Worm (Caenorhabditis elegans) whole organism, early embryonic: ENCODE results near the gene npr-10.

Experiments
- B0310.2 ChIP-seq: sonication (generic microtip); optimal IDR thresholded peaks from 2 replicates; lab custom pipeline; 2016; ENCODE audit warnings: mild to moderate bottlenecking, missing genetic modification characterization, missing compliant biosample characterization
- F13C5.2 ChIP-seq: sonication (generic microtip); optimal IDR thresholded peaks from 2 replicates; lab custom pipeline; 2017; ENCODE audit warnings: mild to moderate bottlenecking, missing genetic modification characterization, inconsistent platforms, missing compliant biosample characterization
- aly-1 ChIP-seq: sonication (generic microtip); optimal IDR thresholded peaks from 2 replicates; lab custom pipeline; 2016; ENCODE audit warnings: missing genetic modification characterization, missing compliant biosample characterization
- ama-1 ChIP-seq: fragments of 150-350 bp; optimal IDR thresholded peaks from 2 replicates; lab custom pipeline; 2014
- ceh-13 ChIP-seq: fragments of 200-800 bp; sonication (Bioruptor generic); optimal IDR thresholded peaks from 2 replicates; lab custom pipeline; 2018; ENCODE audit warnings: mild to moderate bottlenecking, missing genetic modification characterization, missing compliant biosample characterization
- ceh-36 ChIP-seq: sonication (generic microtip); optimal IDR thresholded peaks from 2 replicates; lab custom pipeline; 2016; ENCODE audit warnings: missing genetic modification characterization, inconsistent platforms, missing compliant biosample characterization
- ets-7 ChIP-seq: sonication (generic microtip); optimal IDR thresholded peaks from 2 replicates; lab custom pipeline; 2016; ENCODE audit warnings: missing genotype, missing genetic modification characterization, missing compliant biosample characterization
- flt-1 ChIP-seq: fragments of 200-800 bp; sonication (Bioruptor generic); IDR thresholded peaks from 2 replicates; pipeline ENCODE4 v1.3.6; 2022; ENCODE audit warnings: missing genetic modification characterization, missing compliant biosample characterization
- hmbx-1 ChIP-seq: sonication (generic microtip); optimal IDR thresholded peaks from 2 replicates; lab custom pipeline; 2016; ENCODE audit warnings: mild to moderate bottlenecking, missing genetic modification characterization, missing compliant biosample characterization
- hmg-4 ChIP-seq: fragments of 200-800 bp; sonication (Bioruptor generic); optimal IDR thresholded peaks from 2 replicates; lab custom pipeline; 2018; ENCODE audit warnings: mild to moderate bottlenecking, missing genetic modification characterization, missing compliant biosample characterization
- hnd-1 ChIP-seq: sonication (generic microtip); optimal IDR thresholded peaks from 2 replicates; lab custom pipeline; 2016; ENCODE audit warnings: missing genetic modification characterization, missing compliant biosample characterization
- pes-1 ChIP-seq: fragments of 200-800 bp; sonication (Bioruptor generic); IDR thresholded peaks from 2 replicates; pipeline ENCODE4 v1.3.6; 2022; ENCODE audit warnings: missing genetic modification reagents, missing genetic modification characterization, missing compliant biosample characterization
- scrt-1 ChIP-seq: fragments of 200-800 bp; sonication (Bioruptor generic); IDR thresholded peaks from 2 replicates; pipeline ENCODE4 v1.3.6; 2022; ENCODE audit warnings: missing genetic modification characterization, missing compliant biosample characterization
- sea-1 ChIP-seq: fragments of 200-800 bp; sonication (Bioruptor generic); conservative IDR thresholded peaks from 2 replicates; pipeline ENCODE4 v1.3.6; 2022; ENCODE audit warnings: missing genetic modification characterization, missing compliant biosample characterization
- tbx-11 ChIP-seq: fragments of 200-800 bp; sonication (Bioruptor generic); IDR thresholded peaks from 2 replicates; pipeline ENCODE4 v1.3.6; 2022; ENCODE audit warnings: missing genetic modification characterization, missing compliant biosample characterization
- tbx-37 ChIP-seq: fragments of 200-800 bp; sonication (Bioruptor generic); conservative IDR thresholded peaks from 2 replicates; pipeline ENCODE4 v1.3.6; 2022; ENCODE audit warnings: missing genetic modification reagents, missing genetic modification characterization, missing compliant biosample characterization
- tra-4 ChIP-seq: sonication (generic microtip); optimal IDR thresholded peaks from 2 replicates; lab custom pipeline; 2017; ENCODE audit warnings: missing genetic modification characterization, missing compliant biosample characterization

The npr-10 gene

DNA sequence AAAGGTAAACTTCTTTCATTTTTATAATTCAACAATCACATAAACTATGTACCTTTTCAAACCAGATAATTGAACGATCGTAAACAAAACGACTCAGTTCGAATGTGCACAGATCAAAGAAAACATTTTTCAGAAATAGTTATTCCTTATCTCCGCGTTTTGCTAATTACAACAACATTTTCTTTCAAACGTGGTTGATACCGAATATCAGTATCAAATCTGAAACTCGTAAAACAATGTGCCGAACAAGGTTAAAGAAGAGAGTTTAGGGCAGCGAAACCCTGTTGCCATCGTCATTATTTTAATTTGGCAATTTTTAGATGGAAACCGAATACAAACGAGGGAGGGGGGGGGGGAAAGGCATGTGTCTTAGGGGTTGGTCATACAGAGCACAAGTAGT lies 51.1 kb downstream of the npr-10 start, which contains the start of gene scav-4:
Gene scav-4 (plus strand): TSS at position 383 of the 400 bp plus-strand sequence.
- no peak for TF ChIP-seq ama-1 (lab: Kevin White, UChicago)
- no peak for TF ChIP-seq tra-4 (tag; lab: Kevin White, UChicago)
- no peak for TF ChIP-seq hmbx-1 (tag; lab: Kevin White, UChicago)
- no peak for TF ChIP-seq hnd-1 (tag; lab: Kevin White, UChicago)
- TF ChIP-seq ets-7 (tag; lab: Kevin White, UChicago): no peak
- no peak for TF ChIP-seq scrt-1
- no peak for TF ChIP-seq ceh-36 (tag; lab: Kevin White, UChicago)
- TF ChIP-seq flt-1 (GFP tag; lab: Robert Waterston, UW): no peak
- TF ChIP-seq sea-1 (GFP tag; lab: Robert Waterston, UW): no peak
- TF ChIP-seq pes-1 (GFP tag; lab: Robert Waterston, UW): no peak
- TF ChIP-seq tbx-11 (GFP tag; lab: Robert Waterston, UW): no peak
- TF ChIP-seq B0310.2: no peak
- TF ChIP-seq hmg-4 (GFP tag; lab: Kevin White, UChicago): no peak
- no peak for TF ChIP-seq tbx-37

DNA sequence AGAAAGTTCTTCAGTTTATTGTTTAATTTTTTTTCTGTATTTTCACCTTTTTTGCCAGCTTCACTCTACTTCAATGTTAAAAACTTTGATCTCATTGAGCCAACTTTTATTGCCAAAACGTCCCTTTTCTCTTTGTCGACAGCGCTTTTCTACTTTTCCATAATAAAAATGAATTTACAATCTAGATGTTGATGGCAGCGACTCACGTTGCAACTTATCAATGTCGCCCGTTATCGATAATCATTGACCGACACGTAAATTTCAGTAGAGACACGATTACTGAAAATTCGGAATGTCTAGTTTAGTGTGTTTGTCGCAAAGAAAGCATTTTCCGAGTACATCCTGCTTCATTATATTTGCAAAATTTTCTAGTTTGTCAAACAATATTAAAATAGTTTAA lies 52.8 kb downstream of the npr-10 start:
- TF ChIP-seq sea-1 (GFP tag; lab: Robert Waterston, UW) (no peak), pes-1 (GFP tag; lab: Robert Waterston, UW) (no peak), tbx-11 (GFP tag; lab: Robert Waterston, UW) (no peak), F13C5.2 (tag; lab: Kevin White, UChicago) (no peak), B0310.2 (no peak), flt-1 (GFP tag; lab: Robert Waterston, UW) (no peak), hmbx-1 (tag; lab: Kevin White, UChicago) (no peak), hnd-1 (tag; lab: Kevin White, UChicago) (no peak), ets-7 (tag; lab: Kevin White, UChicago) (no peak), tbx-37 (no peak), aly-1 (tag; lab: Kevin White, UChicago) (no peak), ceh-13 (GFP tag; lab: Kevin White, UChicago) (no peak), tra-4 (tag; lab: Kevin White, UChicago) (no peak), hmg-4 (GFP tag; lab: Kevin White, UChicago) (no peak), ceh-36 (tag; lab: Kevin White, UChicago) (no peak), scrt-1 (no peak), ama-1 (lab: Kevin White, UChicago) (no peak)

DNA sequence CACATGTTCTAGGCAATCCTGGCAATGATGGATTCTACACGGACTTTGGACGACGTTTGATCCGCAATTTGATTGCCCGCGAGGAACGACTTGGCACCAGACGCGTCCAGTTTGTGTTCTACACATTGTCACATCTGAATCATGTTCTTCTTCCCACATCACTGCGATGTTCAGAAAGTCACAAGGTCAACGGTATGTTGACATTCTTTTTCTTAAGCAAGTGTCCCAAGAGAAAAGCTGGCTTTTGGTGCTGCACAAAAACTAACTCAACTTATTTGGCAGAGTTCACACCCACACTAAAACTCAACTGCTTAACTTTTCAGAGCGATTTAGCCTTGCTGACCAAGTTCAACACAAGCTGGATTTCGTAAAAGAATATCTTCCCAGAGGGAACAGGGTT lies 53.9 kb downstream of the npr-10 start:
- TF ChIP-seq aly-1 (tag; lab: Kevin White, UChicago) (no peak), ceh-13 (GFP tag; lab: Kevin White, UChicago) (no peak), tbx-37 (no peak), F13C5.2 (tag; lab: Kevin White, UChicago) (no peak), ets-7 (tag; lab: Kevin White, UChicago) (no peak), ceh-36 (tag; lab: Kevin White, UChicago) (no peak), tra-4 (tag; lab: Kevin White, UChicago) (no peak), flt-1 (GFP tag; lab: Robert Waterston, UW) (no peak), hnd-1 (tag; lab: Kevin White, UChicago) (no peak), pes-1 (GFP tag; lab: Robert Waterston, UW) (no peak), hmg-4 (GFP tag; lab: Kevin White, UChicago) (no peak), ama-1 (lab: Kevin White, UChicago) (no peak), hmbx-1 (tag; lab: Kevin White, UChicago) (no peak), scrt-1 (no peak)

DNA sequence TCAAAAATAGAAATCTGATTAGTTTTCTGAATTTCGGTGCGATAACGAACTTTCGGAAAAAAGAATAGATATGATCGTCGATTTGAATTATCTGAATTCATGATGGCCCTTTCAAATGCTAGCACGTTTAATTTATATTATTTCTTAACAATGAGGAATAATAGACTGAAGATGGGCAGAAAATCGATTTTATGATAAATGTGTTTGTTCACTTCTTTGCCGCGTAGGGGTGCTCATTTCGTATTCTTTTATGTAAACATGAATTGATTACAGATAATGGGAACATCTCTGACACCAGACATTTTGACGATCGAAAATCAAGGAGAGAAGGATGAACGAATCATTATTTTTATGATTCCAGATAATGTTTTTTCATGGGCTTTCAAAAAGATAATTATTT lies 55.1 kb downstream of the npr-10 start, which contains the start of gene F11C1.9:
Gene F11C1.9 (minus strand): TSS at position 101 of the 400 bp plus-strand sequence.
- TF ChIP-seq hmbx-1 (tag; lab: Kevin White, UChicago) (no peak), ceh-36 (tag; lab: Kevin White, UChicago) (no peak), hnd-1 (tag; lab: Kevin White, UChicago) (no peak), tbx-11 (GFP tag; lab: Robert Waterston, UW) (no peak), pes-1 (GFP tag; lab: Robert Waterston, UW) (no peak), aly-1 (tag; lab: Kevin White, UChicago) (no peak), B0310.2 (no peak), ceh-13 (GFP tag; lab: Kevin White, UChicago) (no peak), sea-1 (GFP tag; lab: Robert Waterston, UW) (no peak), flt-1 (GFP tag; lab: Robert Waterston, UW) (no peak), scrt-1 (no peak), tbx-37 (no peak)

DNA sequence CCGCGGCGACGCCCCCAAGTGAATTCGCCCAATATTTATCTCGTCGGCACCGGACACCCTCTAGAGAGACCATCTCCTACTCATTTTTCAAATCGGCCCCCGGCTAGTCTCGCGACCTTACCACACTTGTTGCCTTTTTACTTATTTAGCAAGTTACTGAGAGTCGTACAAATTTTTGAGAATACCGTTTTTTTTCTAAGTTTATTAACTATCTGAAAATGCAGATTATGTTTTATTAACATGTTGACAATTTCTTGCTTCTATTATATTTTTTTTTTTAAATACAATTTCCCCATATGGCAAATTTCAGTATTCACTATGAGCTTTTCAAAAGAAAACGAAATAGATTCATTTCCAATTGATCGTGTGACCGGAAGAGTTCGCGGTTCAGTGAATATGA lies 55.7 kb downstream of the npr-10 start, which contains the start of the genes F11C1.4 and F11C1.10:
Gene F11C1.4 (plus strand): TSS at position 301 of the 400 bp plus-strand sequence.
Gene F11C1.10 (plus strand): TSS at position 309 of the 400 bp plus-strand sequence.
- TF ChIP-seq hmbx-1 (tag; lab: Kevin White, UChicago) (no peak), aly-1 (tag; lab: Kevin White, UChicago) (no peak), pes-1 (GFP tag; lab: Robert Waterston, UW) (no peak), flt-1 (GFP tag; lab: Robert Waterston, UW) (no peak), ceh-36 (tag; lab: Kevin White, UChicago) (no peak), ets-7 (tag; lab: Kevin White, UChicago) (no peak), ama-1 (lab: Kevin White, UChicago) (no peak), hnd-1 (tag; lab: Kevin White, UChicago) (no peak), hmg-4 (GFP tag; lab: Kevin White, UChicago) (no peak), ceh-13 (GFP tag; lab: Kevin White, UChicago) (no peak), sea-1 (GFP tag; lab: Robert Waterston, UW) (no peak), tbx-11 (GFP tag; lab: Robert Waterston, UW) (no peak)

DNA sequence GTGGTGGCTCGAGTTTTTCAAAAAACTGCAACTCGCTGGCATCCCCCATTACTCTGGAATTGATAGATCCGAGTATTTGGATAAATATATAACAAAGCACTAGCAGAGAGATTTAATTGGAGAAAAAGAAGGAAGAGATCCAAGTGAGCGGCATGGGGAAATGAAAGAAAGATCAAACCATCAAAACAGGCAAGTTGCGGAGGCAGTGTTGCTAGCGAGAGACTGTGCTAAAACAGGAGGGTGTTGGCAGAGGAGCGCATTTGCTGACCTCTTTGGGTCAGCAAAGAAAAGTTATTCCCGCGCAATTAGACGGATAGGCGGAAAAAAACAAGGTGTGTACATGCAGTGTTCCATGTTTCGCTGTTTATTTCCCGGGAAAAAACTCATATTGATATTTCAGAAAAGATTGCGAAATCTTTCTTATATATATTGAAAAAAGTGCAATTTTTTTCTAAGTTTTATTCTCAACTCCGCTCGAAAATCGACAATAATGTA lies 56.9 kb downstream of the npr-10 start, which contains the start of gene ppk-3:
Gene ppk-3 (minus strand): TSS at position 51 of the 495 bp plus-strand sequence.
- no peak for TF ChIP-seq B0310.2
- TF ChIP-seq F13C5.2 (tag; lab: Kevin White, UChicago): peak; percentile 32
